Worm (Caenorhabditis elegans): ENCODE results near the gene K11D9.3.

K11D9.3 gene

ce11 chrIII:10808802-10809201, 6.8 kb upstream of the K11D9.3 start (continued):
- TF ChIP-seq ceh-100 (GFP tag; IDR thresholded peaks at IDR 0.05), result no peak
- TF ChIP-seq dpff-1 (tag; optimal IDR thresholded peaks at IDR 0.05), result no peak
- no peak for TF ChIP-seq let-607 (tag; optimal IDR thresholded peaks at IDR 0.05)
- TF ChIP-seq somi-1 (GFP tag; optimal IDR thresholded peaks at IDR 0.05), result no peak
- TF ChIP-seq ztf-25 (GFP tag; IDR thresholded peaks at IDR 0.05), result no peak
- TF ChIP-seq mcd-1 (GFP tag; IDR thresholded peaks at IDR 0.05), result no peak
- no peak for TF ChIP-seq ZK185.1 (tag; optimal IDR thresholded peaks at IDR 0.05; ENCODE audit: poor library complexity, severe bottlenecking)
- TF ChIP-seq dox-1 (GFP tag; IDR thresholded peaks at IDR 0.05), result no peak
- TF ChIP-seq aptf-3 (GFP tag; IDR thresholded peaks at IDR 0.05), result no peak
- no peak for TF ChIP-seq B0035.1 (tag; optimal IDR thresholded peaks at IDR 0.05)
- peak; percentile 8 for TF ChIP-seq chd-7 (tag; optimal IDR thresholded peaks at IDR 0.05)
- no peak for TF ChIP-seq nfya-2 (GFP tag; IDR thresholded peaks at IDR 0.05)
- no peak for TF ChIP-seq F23B12.7 (tag; optimal IDR thresholded peaks at IDR 0.05; ENCODE audit: insufficient read depth)
- TF ChIP-seq B0261.1 (tag; optimal IDR thresholded peaks at IDR 0.05), result no peak

ce11 chrIII:10807956-10808355, 5.9 kb upstream of the K11D9.3 start:
- TF ChIP-seq atf-7 (tag; optimal IDR thresholded peaks at IDR 0.05) (no peak), cebp-1 (GFP tag; IDR thresholded peaks at IDR 0.05) (peak; percentile 77; the same call in 1 of the 2 replicates), cebp-1 (tag; optimal IDR thresholded peaks at IDR 0.05) (peak; percentile 91), F57C9.4 (tag; optimal IDR thresholded peaks at IDR 0.05) (no peak), bed-1 (GFP tag; IDR thresholded peaks at IDR 0.05) (no peak), nfyb-1 (GFP tag; IDR thresholded peaks at IDR 0.05) (peak; percentile 50; the same call in 1 of the 2 replicates), let-607 (tag; optimal IDR thresholded peaks at IDR 0.05) (no peak), zfh-2 (GFP tag; conservative IDR thresholded peaks at IDR 0.05) (peak; percentile 79), ztf-6 (GFP tag; IDR thresholded peaks at IDR 0.05) (no peak), nhr-179 (tag; optimal IDR thresholded peaks at IDR 0.05) (no peak), akir-1 (GFP tag; optimal IDR thresholded peaks at IDR 0.05) (no peak), sptf-2 (GFP tag; optimal IDR thresholded peaks at IDR 0.05) (no peak), rcor-1 (GFP tag; IDR thresholded peaks at IDR 0.05) (0 out of 2 replicates have a peak, but pooled peaks have one; percentile 30), egl-44 (GFP tag; IDR thresholded peaks at IDR 0.05) (no peak), hsf-1 (GFP tag; IDR thresholded peaks at IDR 0.05) (no peak), lsl-1 (GFP tag; optimal IDR thresholded peaks at IDR 0.05) (no peak), athp-1 (tag; optimal IDR thresholded peaks at IDR 0.05) (no peak), lin-35 (GFP tag; optimal IDR thresholded peaks at IDR 0.05) (no peak), mes-4 (tag; optimal IDR thresholded peaks at IDR 0.05) (no peak), dpl-1 (GFP tag; optimal IDR thresholded peaks at IDR 0.05) (no peak), C06A6.2 (GFP tag; conservative IDR thresholded peaks at IDR 0.05) (no peak), ztf-3 (GFP tag; optimal IDR thresholded peaks at IDR 0.05) (no peak), lin-40 (tag; optimal IDR thresholded peaks at IDR 0.05) (no peak), F23B12.7 (tag; optimal IDR thresholded peaks at IDR 0.05; ENCODE audit: insufficient read depth) (no peak), rpc-1 (optimal IDR thresholded peaks at IDR 0.05) (no peak), rpc-1 (tag; optimal IDR thresholded peaks at IDR 0.05) (no peak), ceh-58 (GFP tag; IDR thresholded peaks at IDR 0.05) (no peak), lsy-27 (tag; optimal IDR thresholded peaks at IDR 0.05; ENCODE audit: borderline replicate concordance, insufficient read depth) (no peak), egrh-3 (GFP tag; IDR thresholded peaks at IDR 0.05) (peak; percentile 82), madf-10 (tag; optimal IDR thresholded peaks at IDR 0.05) (no peak), hmg-1.2 (GFP tag; IDR thresholded peaks at IDR 0.05) (peak; percentile 53; the same call in 1 of the 2 replicates), ceh-27 (GFP tag; optimal IDR thresholded peaks at IDR 0.05) (no peak), snpc-1.3 (tag; optimal IDR thresholded peaks at IDR 0.05; ENCODE audit: insufficient read depth) (no peak), xnd-1 (tag; optimal IDR thresholded peaks at IDR 0.05) (no peak), gei-17 (GFP tag; optimal IDR thresholded peaks at IDR 0.05) (no peak), F39B2.1 (GFP tag; IDR thresholded peaks at IDR 0.05) (no peak)
